Worm (Caenorhabditis elegans): ENCODE results near the gene F25H9.7.

DNA sequence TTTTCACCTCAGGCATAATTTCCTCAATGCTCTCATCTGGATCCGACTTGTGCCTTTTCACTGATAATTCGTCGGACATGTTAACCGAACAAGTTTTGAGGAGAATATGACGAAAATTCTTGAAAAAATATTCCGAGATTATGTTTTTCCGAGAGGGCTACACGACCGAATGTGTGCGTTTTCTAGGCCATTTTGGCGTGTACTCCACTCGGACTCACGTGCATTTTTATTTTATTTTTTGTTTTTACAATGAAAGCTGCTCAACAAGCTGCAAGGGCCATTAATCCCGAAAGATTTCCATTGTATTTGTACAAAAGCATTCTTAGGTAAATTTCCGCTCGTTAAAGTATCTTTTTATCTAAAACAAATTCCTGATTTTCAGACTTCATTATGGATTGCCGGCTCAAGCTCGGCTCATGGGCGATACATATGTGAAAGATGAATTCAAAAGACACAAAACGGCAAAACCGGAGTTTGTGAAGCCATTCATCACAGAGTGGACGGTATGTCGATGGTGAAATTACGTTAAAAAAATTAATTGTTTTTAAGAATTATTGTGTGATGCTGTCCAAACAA is at the start of gene F25H9.7, which contains the start of gene F25H9.6:
- TF ChIP-seq ztf-11 (tag; optimal IDR thresholded peaks at IDR 0.05) = no peak
- TF ChIP-seq sptf-1 (tag; optimal IDR thresholded peaks at IDR 0.05) = peak; percentile 78
- no peak for TF ChIP-seq nhr-12 (tag; optimal IDR thresholded peaks at IDR 0.05)

All from whole organism, mixed stage, embryonic.